Fruit fly (Drosophila melanogaster): Measurements from ENCODE around the gene CG5126.

Gene CG5126

DNA sequence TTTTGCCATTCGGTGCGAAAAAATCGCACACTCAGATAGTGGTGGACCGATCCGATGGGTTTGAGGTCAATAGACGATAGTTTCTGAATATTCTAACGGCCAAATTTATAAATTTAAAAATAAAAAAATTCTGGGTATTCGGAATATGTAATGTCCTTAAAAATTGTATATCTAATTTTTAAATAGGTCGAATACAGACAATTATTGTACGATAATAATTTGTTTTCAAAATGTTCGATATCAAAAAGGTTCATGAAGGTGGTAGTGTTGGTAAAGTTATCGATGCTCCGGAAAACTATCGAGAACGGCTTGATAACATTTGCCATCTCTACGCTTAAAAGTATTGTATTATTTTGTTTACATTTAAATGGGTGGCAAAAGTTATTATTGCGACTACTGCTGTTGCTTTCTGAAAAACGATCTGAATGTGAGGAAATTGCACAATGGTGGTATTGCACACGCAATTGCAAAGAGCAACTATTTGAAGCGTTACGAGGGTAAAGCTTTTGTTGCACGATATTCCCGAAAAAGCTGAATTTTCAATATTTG lies 13.9 kb downstream of the CG5126 start, which contains the start of the genes CG31922 and Plap (continued):
- TF ChIP-seq CG7745 (tag; optimal IDR thresholded peaks at IDR 0.05) (no peak), br (optimal IDR thresholded peaks at IDR 0.05) (no peak), CG14667 (GFP tag; IDR thresholded peaks at IDR 0.05) (no peak), CoRest (tag; optimal IDR thresholded peaks at IDR 0.05) (peak; percentile 87), CG31388 (GFP tag; optimal IDR thresholded peaks at IDR 0.05) (no peak), CG10462 (GFP tag; optimal IDR thresholded peaks at IDR 0.05) (peak; percentile 38), run (tag; optimal IDR thresholded peaks at IDR 0.05) (no peak), TFAM (GFP tag; optimal IDR thresholded peaks at IDR 0.05) (no peak)

DNA sequence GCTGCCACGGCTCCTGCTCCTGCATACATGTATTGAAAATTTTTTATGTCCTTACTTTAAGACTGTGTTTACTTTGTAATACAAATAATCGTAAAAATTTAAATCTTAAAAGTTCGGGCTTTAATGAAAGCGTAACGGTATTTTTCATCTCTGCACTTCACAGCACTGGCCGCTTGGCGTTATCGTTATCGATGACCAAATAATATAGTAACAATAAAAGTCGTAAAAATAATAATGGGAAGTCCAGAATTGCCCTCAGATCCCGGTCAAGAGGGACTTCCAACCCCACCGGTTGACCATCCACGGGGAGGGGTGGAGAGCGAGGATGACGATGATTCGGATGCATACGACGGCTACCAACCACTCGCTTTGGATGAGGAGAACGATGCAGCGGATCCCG lies 17.5 kb downstream of the CG5126 start, which contains the start of gene CG14341:
TSS of gene CG14341 (plus strand) at position 181 of the 400 bp plus-strand sequence.
- TF ChIP-seq ato (GFP tag; IDR thresholded peaks at IDR 0.05; ENCODE audit: partially characterized antibody): 0 out of 2 replicates have a peak, but pooled peaks have one; percentile 10
- peak; percentile 64 for TF ChIP-seq Dref (GFP tag; IDR thresholded peaks at IDR 0.05)
- peak; percentile 53; the same call in 2 of the 4 replicates for TF ChIP-seq Dll (GFP tag; IDR thresholded peaks at IDR 0.05; ENCODE audit: partially characterized antibody)
- peak; percentile 16; the same call in 1 of the 3 replicates for TF ChIP-seq Doc3 (GFP tag; IDR thresholded peaks at IDR 0.05; ENCODE audit: partially characterized antibody)
- TF ChIP-seq sens (GFP tag): peak; percentile 69
- peak; percentile 59; the same call in 2 of the 3 replicates for TF ChIP-seq HLH4C (GFP tag; IDR thresholded peaks at IDR 0.05; ENCODE audit: partially characterized antibody)
- TF ChIP-seq lilli (GFP tag; optimal IDR thresholded peaks at IDR 0.05): no peak
- peak; percentile 49 for TF ChIP-seq CG9437 (GFP tag; optimal IDR thresholded peaks at IDR 0.05)
- peak; percentile 76 for TF ChIP-seq CG10267 (tag; optimal IDR thresholded peaks at IDR 0.05)
- peak; percentile 45 for TF ChIP-seq Dp (GFP tag; optimal IDR thresholded peaks at IDR 0.05)
- peak; percentile 35 for TF ChIP-seq BEAF-32 (GFP tag; optimal IDR thresholded peaks at IDR 0.05)
- TF ChIP-seq CG10274 (GFP tag; optimal IDR thresholded peaks at IDR 0.05): no peak
- TF ChIP-seq CG15479 (GFP tag; optimal IDR thresholded peaks at IDR 0.05): no peak
- no peak for TF ChIP-seq CG3407 (GFP tag; optimal IDR thresholded peaks at IDR 0.05)
- TF ChIP-seq CG34224 (GFP tag; IDR thresholded peaks at IDR 0.05; ENCODE audit: partially characterized antibody): peak; percentile 33; the same call in 2 of the 3 replicates
- TF ChIP-seq MBD-R2 (GFP tag; IDR thresholded peaks at IDR 0.05): peak; percentile 74
- peak; percentile 34 for TF ChIP-seq Sry-δ (GFP tag; optimal IDR thresholded peaks at IDR 0.05)
- TF ChIP-seq hkb (optimal IDR thresholded peaks at IDR 0.05): no peak
- TF ChIP-seq hkb (GFP tag; IDR thresholded peaks at IDR 0.05): no peak
- peak in 1 of 2 experiments; percentile 40 for TF ChIP-seq Pdp1 (GFP tag; optimal IDR thresholded peaks at IDR 0.05)
- TF ChIP-seq stwl (tag; optimal IDR thresholded peaks at IDR 0.05): peak; percentile 53
- peak; percentile 2 for TF ChIP-seq CG12659 (GFP tag; optimal IDR thresholded peaks at IDR 0.05)
- TF ChIP-seq Abd-B (GFP tag; optimal IDR thresholded peaks at IDR 0.05): peak; percentile 27
- no peak for TF ChIP-seq CG15601 (tag; optimal IDR thresholded peaks at IDR 0.05)
- no peak for TF ChIP-seq CG2199 (GFP tag; IDR thresholded peaks at IDR 0.05)
- TF ChIP-seq Ets97D (GFP tag; optimal IDR thresholded peaks at IDR 0.05): peak; percentile 1
- no peak for TF ChIP-seq CG3726 (GFP tag; IDR thresholded peaks at IDR 0.05)
- TF ChIP-seq Myb (GFP tag; optimal IDR thresholded peaks at IDR 0.05): peak; percentile 91
- TF ChIP-seq unc-4 (GFP tag; IDR thresholded peaks at IDR 0.05; ENCODE audit: partially characterized antibody): 0 out of 2 replicates have a peak, but pooled peaks have one; percentile 17
- peak; percentile 27; the same call in 1 of the 2 replicates for TF ChIP-seq Bgb (GFP tag; IDR thresholded peaks at IDR 0.05; ENCODE audit: partially characterized antibody)
- TF ChIP-seq E2f2 (GFP tag; IDR thresholded peaks at IDR 0.05): peak; percentile 56
- TF ChIP-seq pzg (GFP tag; optimal IDR thresholded peaks at IDR 0.05): peak; percentile 35
- TF ChIP-seq Med (GFP tag): peak; percentile 21
- no peak for TF ChIP-seq ham (GFP tag; IDR thresholded peaks at IDR 0.05)
- peak; percentile 29 for TF ChIP-seq gfzf (GFP tag; optimal IDR thresholded peaks at IDR 0.05)
- TF ChIP-seq zen (tag; optimal IDR thresholded peaks at IDR 0.05): no peak
- TF ChIP-seq CG2116 (GFP tag; optimal IDR thresholded peaks at IDR 0.05): peak; percentile 15
- peak; percentile 59 for TF ChIP-seq CG13287 (GFP tag; IDR thresholded peaks at IDR 0.05; ENCODE audit: partially characterized antibody)
- no peak for TF ChIP-seq Gsc (GFP tag; IDR thresholded peaks at IDR 0.05)
- peak; percentile 31 for TF ChIP-seq MESR4 (GFP tag; optimal IDR thresholded peaks at IDR 0.05)

Data from whole organism, embryonic.